In the genomic region with DNA sequence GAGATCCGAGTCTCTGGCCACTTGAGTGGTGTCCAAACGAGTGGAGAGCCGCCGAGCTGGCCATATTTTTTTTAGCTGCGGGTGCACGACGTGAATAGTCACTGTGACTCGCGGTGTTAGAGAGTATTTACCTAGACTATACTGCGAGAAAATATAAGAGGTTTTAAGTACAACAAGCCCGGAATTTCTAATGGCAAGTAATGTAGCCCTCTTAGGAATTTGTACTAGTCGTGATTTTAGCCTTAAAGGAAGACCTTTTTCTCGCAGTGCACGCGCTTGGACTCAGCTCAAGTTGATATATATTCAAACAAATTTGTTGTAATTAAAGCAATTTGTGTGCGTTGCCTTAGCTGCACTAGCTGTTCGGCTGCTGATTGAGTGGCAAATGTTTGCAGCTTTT, we compare ENCODE assay signal across 1 fruit fly cellular context.
A peak's percentile ranks its signal among the peaks of the same experiment; 100 is the strongest.
TF ChIP-seq lines count a peak whose summit lies in the region.

No protein-coding gene starts in this region.

TF ChIP-seq in whole organism, prepupa, 60 proteins besides CTCF, POLR2A, EP300 and RAD21 (continued from another document):
- TF ChIP-seq dac (GFP tag; optimal IDR thresholded peaks at IDR 0.05; lab: Kevin White, UChicago): peak; percentile 44
- TF ChIP-seq salr (GFP tag; optimal IDR thresholded peaks at IDR 0.05; lab: Kevin White, UChicago): peak in 1 of 2 experiments; percentile 14
- no peak for TF ChIP-seq Eip93F (GFP tag; optimal IDR thresholded peaks at IDR 0.05; lab: Kevin White, UChicago)
- TF ChIP-seq CG11762 (GFP tag; optimal IDR thresholded peaks at IDR 0.05; lab: Kevin White, UChicago; ENCODE audit: insufficient read depth): no peak
- TF ChIP-seq Blimp-1 (GFP tag; optimal IDR thresholded peaks at IDR 0.05; lab: Kevin White, UChicago): no peak
- peak; percentile 21 for TF ChIP-seq OdsH (GFP tag; optimal IDR thresholded peaks at IDR 0.05; lab: Kevin White, UChicago)
- TF ChIP-seq CG6792 (GFP tag; optimal IDR thresholded peaks at IDR 0.05; lab: Kevin White, UChicago): no peak
- peak; percentile 37 for TF ChIP-seq pdm3 (GFP tag; optimal IDR thresholded peaks at IDR 0.05; lab: Kevin White, UChicago)
